Worm (Caenorhabditis elegans) whole organism, young adult: Measurements from ENCODE around the gene gop-2.

Experiments used
- B0019.2 ChIP-seq: fragments of 200-800 bp; sonication (Bioruptor generic); conservative IDR thresholded peaks from 2 replicates; pipeline ENCODE4 v1.3.6; 2022; ENCODE audit warnings: missing genetic modification reagents, missing genetic modification characterization, missing compliant biosample characterization
- C17E4.6 ChIP-seq: fragments of 200-800 bp; sonication (Bioruptor generic); IDR thresholded peaks from 2 replicates; pipeline ENCODE4 v1.3.6; 2022; ENCODE audit warnings: missing genetic modification reagents, missing genetic modification characterization, missing compliant biosample characterization
- F23B12.7 ChIP-seq: sonication (generic microtip); optimal IDR thresholded peaks from 2 replicates; lab custom pipeline; 2017; ENCODE audit warnings: missing genetic modification characterization, mild to moderate bottlenecking, missing compliant biosample characterization, antibody characterized with exemption, moderate library complexity; ENCODE audit not compliant: insufficient read depth
- attf-3 ChIP-seq: fragments of 200-800 bp; sonication (Bioruptor generic); conservative IDR thresholded peaks from 2 replicates; pipeline ENCODE4 v1.3.6; 2022; ENCODE audit warnings: missing genetic modification reagents, missing genetic modification characterization, missing compliant biosample characterization
- ceh-100 ChIP-seq: fragments of 200-800 bp; sonication (Bioruptor generic); IDR thresholded peaks from 2 replicates; pipeline ENCODE4 v1.3.6; 2022; ENCODE audit warnings: missing genetic modification reagents, missing genetic modification characterization, missing compliant biosample characterization
- ceh-27 ChIP-seq: fragments of 200-800 bp; sonication (Bioruptor generic); optimal IDR thresholded peaks from 2 replicates; lab custom pipeline; 2018; ENCODE audit warnings: mild to moderate bottlenecking, missing genetic modification characterization, moderate library complexity, missing compliant biosample characterization
- chd-7 ChIP-seq: sonication (generic microtip); optimal IDR thresholded peaks from 2 replicates; lab custom pipeline; 2016; ENCODE audit warnings: mild to moderate bottlenecking, missing genetic modification characterization, moderate library complexity, missing compliant biosample characterization
- efl-1 ChIP-seq: fragments of 150-350 bp; optimal IDR thresholded peaks from 2 replicates; lab custom pipeline; 2014; ENCODE audit warnings: missing biosample characterization, missing genetic modification reagents, missing genetic modification characterization
- ets-4 ChIP-seq: fragments of 200-800 bp; sonication (Bioruptor generic); optimal IDR thresholded peaks from 2 replicates; lab custom pipeline; 2018; ENCODE audit warnings: mild to moderate bottlenecking, missing genetic modification characterization, missing compliant biosample characterization
- him-1 ChIP-seq: sonication (generic microtip); optimal IDR thresholded peaks from 2 replicates; lab custom pipeline; 2016; ENCODE audit warnings: missing genotype, missing genetic modification reagents, missing genetic modification characterization, missing compliant biosample characterization
- madf-6 ChIP-seq: fragments of 200-800 bp; sonication (Bioruptor generic); IDR thresholded peaks from 2 replicates; pipeline ENCODE4 v1.3.6; 2022; ENCODE audit warnings: missing genetic modification reagents, missing genetic modification characterization, missing compliant biosample characterization
- mel-28 ChIP-seq: sonication (generic microtip); optimal IDR thresholded peaks from 2 replicates; lab custom pipeline; 2016; ENCODE audit warnings: borderline replicate concordance, mild to moderate bottlenecking, missing genetic modification characterization, missing compliant biosample characterization
- unc-130 ChIP-seq: sonication (generic microtip); optimal IDR thresholded peaks from 2 replicates; lab custom pipeline; 2016; ENCODE audit warnings: missing genetic modification reagents, missing genetic modification characterization, missing compliant biosample characterization

DNA sequence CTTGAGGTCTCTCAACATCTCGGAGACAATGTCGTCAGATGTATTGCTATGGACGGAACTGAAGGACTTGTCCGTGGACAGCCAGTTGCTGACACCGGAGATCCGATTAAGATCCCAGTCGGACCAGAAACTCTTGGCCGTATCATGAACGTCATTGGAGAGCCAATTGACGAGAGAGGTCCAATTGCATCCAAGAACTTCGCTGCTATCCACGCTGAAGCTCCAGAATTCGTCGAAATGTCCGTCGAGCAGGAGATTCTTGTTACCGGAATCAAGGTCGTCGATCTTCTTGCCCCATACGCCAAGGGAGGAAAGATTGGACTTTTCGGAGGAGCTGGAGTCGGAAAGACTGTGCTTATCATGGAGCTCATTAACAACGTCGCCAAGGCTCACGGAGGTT lies 30.0 kb upstream of the gop-2 start:
- TF ChIP-seq attf-3 (GFP tag; lab: Robert Waterston, UW) (no peak), ceh-100 (GFP tag; lab: Robert Waterston, UW) (no peak), ceh-27 (GFP tag; lab: Kevin White, UChicago) (no peak), mel-28 (tag; lab: Kevin White, UChicago) (no peak), him-1 (tag; lab: Kevin White, UChicago) (no peak), madf-6 (no peak), efl-1 (GFP tag; lab: Kevin White, UChicago) (no peak), ets-4 (GFP tag; lab: Kevin White, UChicago) (no peak), unc-130 (no peak), B0019.2 (GFP tag; lab: Robert Waterston, UW) (no peak), chd-7 (tag; lab: Kevin White, UChicago) (no peak), C17E4.6 (GFP tag; lab: Robert Waterston, UW) (no peak), F23B12.7 (no peak)
